Fruit fly (Drosophila melanogaster) whole organism, embryonic: Measurements from ENCODE around the gene Xe7.
A peak's percentile ranks its signal among the peaks of the same experiment; 100 is the strongest.

ENCODE experiments used
- Ada2b ChIP-seq: fragments of 200-800 bp; sonication (Bioruptor generic); IDR thresholded peaks from 2 replicates; pipeline ENCODE4 v1.3.6; 2022; ENCODE audit warnings: missing biosample characterization, missing genetic modification characterization
- Atf6 ChIP-seq: fragments of 200-800 bp; sonication (Bioruptor generic); IDR thresholded peaks from 2 replicates; pipeline ENCODE4 v1.3.6; 2022; ENCODE audit warnings: missing biosample characterization, missing genetic modification characterization
- C15 ChIP-seq: fragments of 200-800 bp; sonication (Bioruptor generic); IDR thresholded peaks from 3 replicates; pipeline ENCODE4 v1.3.6; 2022; ENCODE audit warnings: missing biosample characterization, missing genetic modification characterization
- CG10959 ChIP-seq: fragments of 200-800 bp; sonication (Bioruptor generic); IDR thresholded peaks from 2 replicates; pipeline ENCODE4 v1.3.6; 2022; ENCODE audit warnings: missing biosample characterization, missing genetic modification characterization
- CG11560 ChIP-seq: fragments of 200-800 bp; sonication (Bioruptor generic); IDR thresholded peaks from 3 replicates; pipeline ENCODE4 v1.3.6; 2022; ENCODE audit warnings: missing biosample characterization, missing genetic modification characterization
- CG12769 ChIP-seq: fragments of 200-800 bp; sonication (Bioruptor generic); optimal IDR thresholded peaks from 2 replicates; lab custom pipeline; 2019; ENCODE audit warnings: missing biosample characterization, mild to moderate bottlenecking, missing genetic modification characterization, moderate library complexity
- CG15011 ChIP-seq: fragments of 200-800 bp; sonication (Bioruptor generic); optimal IDR thresholded peaks from 3 replicates; lab custom pipeline; 2018; ENCODE audit warnings: missing biosample characterization, mild to moderate bottlenecking, missing genetic modification characterization
- CG1529 ChIP-seq: fragments of 200-800 bp; sonication (Bioruptor generic); optimal IDR thresholded peaks from 3 replicates; lab custom pipeline; 2018; ENCODE audit warnings: missing biosample characterization, missing genetic modification characterization
- CG17186 ChIP-seq: fragments of 200-800 bp; sonication (Bioruptor generic); optimal IDR thresholded peaks from 3 replicates; lab custom pipeline; 2017; ENCODE audit warnings: missing biosample characterization, missing genetic modification reagents, missing genetic modification characterization
- CG17361 ChIP-seq: fragments of 200-800 bp; sonication (Bioruptor generic); IDR thresholded peaks from 3 replicates; pipeline ENCODE4 v1.3.6; 2022; ENCODE audit warnings: missing biosample characterization, missing genetic modification characterization
- CG17568 ChIP-seq: fragments of 200-800 bp; sonication (Bioruptor generic); optimal IDR thresholded peaks from 2 replicates; lab custom pipeline; 2018; ENCODE audit warnings: missing biosample characterization, mild to moderate bottlenecking, missing genetic modification characterization, moderate library complexity
- CG18764 ChIP-seq: fragments of 200-800 bp; sonication (Bioruptor generic); optimal IDR thresholded peaks from 3 replicates; lab custom pipeline; 2016; ENCODE audit warnings: missing biosample characterization, missing genetic modification characterization
- CG2875 ChIP-seq: fragments of 200-800 bp; sonication (Bioruptor generic); optimal IDR thresholded peaks from 2 replicates; lab custom pipeline; 2017; ENCODE audit warnings: missing biosample characterization, mild to moderate bottlenecking, missing genetic modification characterization, missing genetic modification reagents
- CG34376 ChIP-seq: fragments of 200-800 bp; sonication (Bioruptor generic); optimal IDR thresholded peaks from 2 replicates; lab custom pipeline; 2018; ENCODE audit warnings: missing biosample characterization, mild to moderate bottlenecking, missing genetic modification characterization
- CG3726 ChIP-seq: fragments of 200-800 bp; sonication (Bioruptor generic); IDR thresholded peaks from 3 replicates; pipeline ENCODE4, ENCODE4 v1.3.6; 2022; ENCODE audit warnings: missing biosample characterization, missing genetic modification characterization
- CG42726 ChIP-seq: fragments of 200-800 bp; sonication (Bioruptor generic); IDR thresholded peaks from 2 replicates; pipeline ENCODE4 v1.3.6; 2022; ENCODE audit warnings: missing biosample characterization, missing genetic modification characterization; ENCODE audit not compliant: partially characterized antibody
- CG7271 ChIP-seq: fragments of 200-800 bp; sonication (Bioruptor generic); optimal IDR thresholded peaks from 2 replicates; lab custom pipeline; 2018; ENCODE audit warnings: missing biosample characterization, mild to moderate bottlenecking, missing genetic modification characterization, moderate library complexity
- CG8290 ChIP-seq, 3 experiments: fragments of 200-800 bp; sonication (Bioruptor generic); optimal IDR thresholded peaks; 2 replicates each; lab custom pipeline; 2016 to 2019; ENCODE audit warnings: missing biosample characterization in 3 of 3, missing genetic modification characterization in 3 of 3, mild to moderate bottlenecking in 2 of 3, moderate library complexity in 1 of 3
- Dp ChIP-seq: fragments of 200-800 bp; sonication (Bioruptor generic); optimal IDR thresholded peaks from 2 replicates; lab custom pipeline; 2018; ENCODE audit warnings: missing biosample characterization, mild to moderate bottlenecking, missing genetic modification characterization, moderate library complexity
- Eip74EF ChIP-seq, 2 experiments: fragments of 200-800 bp in 1 of 2; fragments of >200 bp in 1 of 2; sonication (Bioruptor generic) in 1 of 2; optimal IDR thresholded peaks; 2 replicates each; lab custom pipeline; 2017 to 2019; ENCODE audit warnings: missing biosample characterization in 2 of 2, missing genetic modification characterization in 2 of 2, mild to moderate bottlenecking in 1 of 2, moderate library complexity in 1 of 2
- Fer1 ChIP-seq: fragments of 200-800 bp; sonication (Bioruptor generic); optimal IDR thresholded peaks from 2 replicates; lab custom pipeline; 2017; ENCODE audit warnings: missing biosample characterization, mild to moderate bottlenecking, missing genetic modification characterization
- Fer3 ChIP-seq: fragments of 200-800 bp; sonication (Bioruptor generic); optimal IDR thresholded peaks from 2 replicates; lab custom pipeline; 2018; ENCODE audit warnings: missing biosample characterization, mild to moderate bottlenecking, missing genetic modification characterization, moderate library complexity
- H2.0 ChIP-seq: fragments of 200-800 bp; sonication (Bioruptor generic); IDR thresholded peaks from 2 replicates; pipeline ENCODE4 v1.3.6; 2022; ENCODE audit warnings: missing biosample characterization, missing genetic modification characterization
- Hr39 ChIP-seq: fragments of >200 bp; optimal IDR thresholded peaks from 2 replicates; lab custom pipeline; 2017
- Myb ChIP-seq: fragments of 200-800 bp; sonication (Bioruptor generic); optimal IDR thresholded peaks from 2 replicates; lab custom pipeline; 2016; ENCODE audit warnings: missing biosample characterization, missing genetic modification characterization
- Neu2 ChIP-seq: fragments of 200-800 bp; sonication (Bioruptor generic); optimal IDR thresholded peaks from 3 replicates; lab custom pipeline; 2016; ENCODE audit warnings: missing biosample characterization, missing genetic modification characterization, borderline replicate concordance
- Side ChIP-seq: fragments of 200-800 bp; sonication (Bioruptor generic); optimal IDR thresholded peaks from 2 replicates; lab custom pipeline; 2016; ENCODE audit warnings: missing biosample characterization, missing genetic modification characterization
- Sox100B ChIP-seq: fragments of 200-800 bp; sonication (Bioruptor generic); optimal IDR thresholded peaks from 3 replicates; lab custom pipeline; 2018; ENCODE audit warnings: missing biosample characterization, mild to moderate bottlenecking, missing genetic modification characterization
- Sox102F ChIP-seq: fragments of 200-800 bp; sonication (Bioruptor generic); optimal IDR thresholded peaks from 2 replicates; lab custom pipeline; 2018; ENCODE audit warnings: missing biosample characterization, mild to moderate bottlenecking, missing genetic modification characterization, moderate library complexity
- ap ChIP-seq: fragments of 200-800 bp; sonication (Bioruptor generic); IDR thresholded peaks from 2 replicates; pipeline ENCODE4 v1.3.6; 2022; ENCODE audit warnings: missing biosample characterization, missing genetic modification characterization
- bigmax ChIP-seq: fragments of 200-800 bp; sonication (Bioruptor generic); optimal IDR thresholded peaks from 2 replicates; lab custom pipeline; 2018; ENCODE audit warnings: missing biosample characterization, mild to moderate bottlenecking, missing genetic modification characterization
- bowl ChIP-seq: fragments of 200-800 bp; sonication (Bioruptor generic); IDR thresholded peaks from 2 replicates; pipeline ENCODE4 v1.3.6; 2022; ENCODE audit warnings: missing biosample characterization, missing genetic modification characterization
- chm ChIP-seq: fragments of 200-800 bp; sonication (Bioruptor generic); IDR thresholded peaks from 2 replicates; pipeline ENCODE4 v1.3.6; 2022; ENCODE audit warnings: missing biosample characterization, missing genetic modification characterization
- dmrt11E ChIP-seq: fragments of 200-800 bp; sonication (Bioruptor generic); optimal IDR thresholded peaks from 3 replicates; lab custom pipeline; 2018; ENCODE audit warnings: missing biosample characterization, mild to moderate bottlenecking, missing genetic modification characterization, moderate library complexity
- inv ChIP-seq: fragments of 200-800 bp; sonication (Bioruptor generic); IDR thresholded peaks from 2 replicates; pipeline ENCODE4 v1.3.6; 2022; ENCODE audit warnings: missing biosample characterization, missing genetic modification characterization; ENCODE audit not compliant: partially characterized antibody
- jing ChIP-seq: fragments of 200-800 bp; sonication (Bioruptor generic); optimal IDR thresholded peaks from 2 replicates; lab custom pipeline; 2018; ENCODE audit warnings: missing biosample characterization, mild to moderate bottlenecking, missing genetic modification characterization
- nmo ChIP-seq: fragments of 200-800 bp; sonication (Bioruptor generic); optimal IDR thresholded peaks from 2 replicates; lab custom pipeline; 2018; ENCODE audit warnings: missing biosample characterization, mild to moderate bottlenecking, missing genetic modification characterization, moderate library complexity
- pb ChIP-seq: fragments of 200-800 bp; sonication (Bioruptor generic); optimal IDR thresholded peaks from 3 replicates; lab custom pipeline; 2016; ENCODE audit warnings: missing biosample characterization, missing genetic modification characterization
- repo ChIP-seq: fragments of 200-800 bp; sonication (Bioruptor generic); optimal IDR thresholded peaks from 2 replicates; lab custom pipeline; 2016; ENCODE audit warnings: missing biosample characterization, missing genetic modification characterization
- schlank ChIP-seq: fragments of 200-800 bp; sonication (Bioruptor generic); optimal IDR thresholded peaks from 2 replicates; lab custom pipeline; 2018; ENCODE audit warnings: missing biosample characterization, mild to moderate bottlenecking, missing genetic modification characterization
- sens ChIP-seq: fragments of 200-800 bp; sonication (Bioruptor generic); peaks from one replicate; lab custom pipeline; 2016; ENCODE audit warnings: missing biosample characterization, missing genetic modification characterization
- shn ChIP-seq: fragments of 200-800 bp; sonication (Bioruptor generic); optimal IDR thresholded peaks from 3 replicates; lab custom pipeline; 2016; ENCODE audit warnings: missing biosample characterization, missing genetic modification characterization
- ssp ChIP-seq: fragments of 200-800 bp; sonication (Bioruptor generic); IDR thresholded peaks from 2 replicates; pipeline ENCODE4 v1.3.6; 2022; ENCODE audit warnings: missing biosample characterization, missing genetic modification characterization
- tap ChIP-seq: fragments of 200-800 bp; optimal IDR thresholded peaks from 3 replicates; lab custom pipeline; 2019; ENCODE audit warnings: missing biosample characterization, mild to moderate bottlenecking, missing genetic modification characterization, moderate library complexity
- toy ChIP-seq: fragments of 200-800 bp; sonication (Bioruptor generic); IDR thresholded peaks from 2 replicates; pipeline ENCODE4 v1.3.6; 2022; ENCODE audit warnings: missing biosample characterization, missing genetic modification characterization
- ttk ChIP-seq: fragments of 200-800 bp; sonication (Bioruptor generic); IDR thresholded peaks from 2 replicates; pipeline ENCODE4 v2.1.2; 2022; ENCODE audit warnings: missing biosample characterization, missing genetic modification characterization
- unc-4 ChIP-seq: fragments of 200-800 bp; sonication (Bioruptor generic); IDR thresholded peaks from 2 replicates; pipeline ENCODE4 v1.3.6; 2022; ENCODE audit warnings: missing biosample characterization, missing genetic modification characterization; ENCODE audit not compliant: partially characterized antibody
- vvl ChIP-seq: fragments of 200-800 bp; sonication (Bioruptor generic); IDR thresholded peaks from 2 replicates; pipeline ENCODE4 v1.3.6; 2022; ENCODE audit warnings: missing biosample characterization, missing genetic modification characterization
- wek ChIP-seq: fragments of 200-800 bp; sonication (Bioruptor generic); optimal IDR thresholded peaks from 3 replicates; lab custom pipeline; 2018; ENCODE audit warnings: missing biosample characterization, mild to moderate bottlenecking, missing genetic modification characterization, moderate library complexity

Xe7 gene

dm6 chr3R:5621714-5622405 is 47.3 kb downstream of the Xe7 start:
- TF ChIP-seq Neu2: no peak
- TF ChIP-seq CG42726 (GFP tag; lab: Robert Waterston, UW): 0 out of 2 replicates have a peak, but pooled peaks have one; percentile 19
- TF ChIP-seq CG17186 (GFP tag; lab: Kevin White, UChicago): no peak
- TF ChIP-seq CG2875 (GFP tag; lab: Kevin White, UChicago): no peak
- no peak for TF ChIP-seq schlank (tag; lab: Kevin White, UChicago)
- no peak for TF ChIP-seq CG15011 (GFP tag; lab: Kevin White, UChicago)
- TF ChIP-seq toy (GFP tag; lab: Robert Waterston, UW): no peak
- TF ChIP-seq CG18764 (GFP tag; lab: Kevin White, UChicago): no peak
- no peak for TF ChIP-seq Sox102F
- TF ChIP-seq Atf6: no peak
- no peak for TF ChIP-seq CG7271 (tag; lab: Kevin White, UChicago)
- TF ChIP-seq H2.0 (GFP tag; lab: Robert Waterston, UW): no peak
- no peak for TF ChIP-seq bowl
- no peak for TF ChIP-seq Ada2b (GFP tag; lab: Robert Waterston, UW)
- no peak for TF ChIP-seq dmrt11E (tag; lab: Kevin White, UChicago)
- TF ChIP-seq CG17361: no peak
- no peak for TF ChIP-seq C15 (GFP tag; lab: Robert Waterston, UW)
- no peak for TF ChIP-seq Eip74EF (GFP tag; optimal IDR thresholded peaks at IDR 0.05; lab: Kevin White, UChicago)
- 0 out of 3 replicates have a peak, but pooled peaks have one; percentile 19 for TF ChIP-seq CG3726 (GFP tag; lab: Robert Waterston, UW)
- TF ChIP-seq jing (GFP tag; lab: Kevin White, UChicago): no peak
- TF ChIP-seq unc-4 (GFP tag; lab: Robert Waterston, UW): no peak
- no peak for TF ChIP-seq nmo (GFP tag; lab: Kevin White, UChicago)
- no peak for TF ChIP-seq Side (GFP tag; lab: Kevin White, UChicago)
- no peak for TF ChIP-seq pb (GFP tag; lab: Kevin White, UChicago)
- TF ChIP-seq Hr39: no peak
- TF ChIP-seq repo (GFP tag; lab: Kevin White, UChicago): no peak
- no peak for TF ChIP-seq Sox100B (GFP tag; lab: Kevin White, UChicago)
- no peak for TF ChIP-seq CG17568 (GFP tag; lab: Kevin White, UChicago)
- no peak for TF ChIP-seq CG8290 (GFP tag; optimal IDR thresholded peaks at IDR 0.05; lab: Kevin White, UChicago)
- TF ChIP-seq CG8290 (tag; optimal IDR thresholded peaks at IDR 0.05; lab: Kevin White, UChicago): no peak
- TF ChIP-seq Fer3: no peak
- peak; percentile 70; the same call in 1 of the 2 replicates for TF ChIP-seq vvl (GFP tag; lab: Robert Waterston, UW)
- peak; percentile 23 for TF ChIP-seq sens (GFP tag; lab: Kevin White, UChicago)
- no peak for TF ChIP-seq ttk
- 0 out of 2 replicates have a peak, but pooled peaks have one; percentile 9 for TF ChIP-seq chm (GFP tag; lab: Robert Waterston, UW)
- TF ChIP-seq CG34376: no peak
- TF ChIP-seq shn (GFP tag; lab: Kevin White, UChicago): no peak
- no peak for TF ChIP-seq ap (GFP tag; lab: Robert Waterston, UW)
- TF ChIP-seq wek (GFP tag; lab: Kevin White, UChicago): no peak
- TF ChIP-seq CG11560 (tag; lab: Robert Waterston, UW): no peak
- no peak for TF ChIP-seq CG1529 (GFP tag; lab: Kevin White, UChicago)
- TF ChIP-seq tap (tag; lab: Kevin White, UChicago): no peak
- TF ChIP-seq ssp (GFP tag; lab: Robert Waterston, UW): 0 out of 2 replicates have a peak, but pooled peaks have one; percentile 11
- no peak for TF ChIP-seq bigmax (GFP tag; lab: Kevin White, UChicago)
- no peak for TF ChIP-seq Fer1 (GFP tag; lab: Kevin White, UChicago)
- TF ChIP-seq inv: no peak
- no peak for TF ChIP-seq Dp (GFP tag; lab: Kevin White, UChicago)
- TF ChIP-seq Myb (GFP tag; lab: Kevin White, UChicago): no peak
- peak; percentile 41 for TF ChIP-seq CG12769
- no peak for TF ChIP-seq CG10959 (GFP tag; lab: Robert Waterston, UW)
